Fruit fly (Drosophila melanogaster) whole organism, pupa: ENCODE results near the gene Trpml.

ENCODE experiments used
- CG10348 ChIP-seq: fragments of 200-800 bp; sonication (Bioruptor generic); IDR thresholded peaks from 2 replicates; pipeline ENCODE4 v1.3.6; 2022; ENCODE audit warnings: missing biosample characterization, missing genetic modification characterization
- CG12605 ChIP-seq: fragments of 200-800 bp; sonication (Bioruptor generic); IDR thresholded peaks from 2 replicates; pipeline ENCODE4 v1.3.6; 2022; ENCODE audit warnings: missing biosample characterization, missing genetic modification characterization
- CG13204 ChIP-seq: fragments of 200-800 bp; sonication (Bioruptor generic); optimal IDR thresholded peaks from 2 replicates; lab custom pipeline; 2018; ENCODE audit warnings: missing biosample characterization, mild to moderate bottlenecking, missing genetic modification characterization, moderate library complexity
- CG14655 ChIP-seq: fragments of 200-800 bp; sonication (Bioruptor generic); optimal IDR thresholded peaks from 3 replicates; lab custom pipeline; 2017; ENCODE audit warnings: mild to moderate bottlenecking, missing biosample characterization, missing genetic modification reagents, missing genetic modification characterization
- CG15710 ChIP-seq: fragments of 200-800 bp; sonication (Bioruptor generic); optimal IDR thresholded peaks from 2 replicates; lab custom pipeline; 2018; ENCODE audit warnings: missing biosample characterization, mild to moderate bottlenecking, missing genetic modification characterization, moderate library complexity
- CG17806 ChIP-seq: fragments of 200-800 bp; sonication (Bioruptor generic); optimal IDR thresholded peaks from 2 replicates; lab custom pipeline; 2018; ENCODE audit warnings: missing biosample characterization, mild to moderate bottlenecking, missing genetic modification characterization, moderate library complexity
- CG32121 ChIP-seq: fragments of 200-800 bp; sonication (Bioruptor generic); IDR thresholded peaks from 2 replicates; pipeline ENCODE4 v1.3.6; 2022; ENCODE audit warnings: missing biosample characterization, missing genetic modification characterization
- CG34367 ChIP-seq: fragments of 200-800 bp; sonication (Bioruptor generic); optimal IDR thresholded peaks from 2 replicates; lab custom pipeline; 2018; ENCODE audit warnings: missing biosample characterization, mild to moderate bottlenecking, missing genetic modification characterization
- CG4496 ChIP-seq: fragments of 200-800 bp; sonication (Bioruptor generic); IDR thresholded peaks from 3 replicates; pipeline ENCODE4 v1.3.6; 2022; ENCODE audit warnings: missing biosample characterization, missing genetic modification characterization
- CG8159 ChIP-seq: fragments of 200-800 bp; sonication (Bioruptor generic); optimal IDR thresholded peaks from 3 replicates; lab custom pipeline; 2018; ENCODE audit warnings: missing biosample characterization, mild to moderate bottlenecking, missing genetic modification characterization, moderate library complexity
- CG8301 ChIP-seq: fragments of 200-800 bp; sonication (Bioruptor generic); optimal IDR thresholded peaks from 2 replicates; lab custom pipeline; 2018; ENCODE audit warnings: missing biosample characterization, mild to moderate bottlenecking, missing genetic modification characterization
- CG9948 ChIP-seq: fragments of 200-800 bp; sonication (Bioruptor generic); optimal IDR thresholded peaks from 2 replicates; lab custom pipeline; 2018; ENCODE audit warnings: missing biosample characterization, mild to moderate bottlenecking, missing genetic modification characterization, moderate library complexity
- D1 ChIP-seq: fragments of 200-800 bp; sonication (Bioruptor generic); optimal IDR thresholded peaks from 2 replicates; lab custom pipeline; 2018; ENCODE audit warnings: missing biosample characterization, mild to moderate bottlenecking, missing genetic modification characterization, moderate library complexity
- EcR ChIP-seq: fragments of 200-800 bp; sonication (Bioruptor generic); optimal IDR thresholded peaks from 3 replicates; lab custom pipeline; 2019; ENCODE audit warnings: missing biosample characterization, missing genetic modification characterization, mild to moderate bottlenecking, moderate library complexity, missing genetic modification reagents
- Ets98B ChIP-seq: fragments of 200-800 bp; sonication (Bioruptor generic); IDR thresholded peaks from 2 replicates; pipeline ENCODE4 v1.3.6; 2022; ENCODE audit warnings: missing biosample characterization, missing genetic modification characterization
- Pif1A ChIP-seq: fragments of 200-800 bp; sonication (Bioruptor generic); optimal IDR thresholded peaks from 3 replicates; lab custom pipeline; 2016; ENCODE audit warnings: missing biosample characterization, missing genetic modification characterization
- Pif1B ChIP-seq: fragments of 200-800 bp; sonication (Bioruptor generic); optimal IDR thresholded peaks from 3 replicates; lab custom pipeline; 2016; ENCODE audit warnings: missing biosample characterization, missing genetic modification characterization
- Snoo ChIP-seq: fragments of 200-800 bp; sonication (Bioruptor generic); optimal IDR thresholded peaks from 3 replicates; lab custom pipeline; 2017; ENCODE audit warnings: missing biosample characterization, mild to moderate bottlenecking, missing genetic modification characterization, inconsistent platforms
- fd96Ca ChIP-seq: fragments of 200-800 bp; sonication (Bioruptor generic); IDR thresholded peaks from 3 replicates; pipeline ENCODE4 v1.3.6; 2022; ENCODE audit warnings: missing biosample characterization, missing genetic modification characterization
- gl ChIP-seq: fragments of 200-800 bp; sonication (Bioruptor generic); optimal IDR thresholded peaks from 2 replicates; lab custom pipeline; 2018; ENCODE audit warnings: missing biosample characterization, mild to moderate bottlenecking, missing genetic modification characterization
- rn ChIP-seq: fragments of 200-800 bp; sonication (Bioruptor generic); IDR thresholded peaks from 2 replicates; pipeline ENCODE4 v1.3.6; 2022; ENCODE audit warnings: missing biosample characterization, missing genetic modification characterization

Trpml gene

dm6 chr3L:19701106-19701505, 17.0 kb downstream of the Trpml start:
- TF ChIP-seq D1 (tag; lab: Kevin White, UChicago) (no peak), Pif1A (GFP tag; lab: Kevin White, UChicago) (no peak), CG12605 (GFP tag; lab: Robert Waterston, UW) (no peak), EcR (GFP tag; lab: Kevin White, UChicago) (no peak), CG32121 (no peak), rn (GFP tag; lab: Robert Waterston, UW) (no peak), fd96Ca (GFP tag; lab: Robert Waterston, UW) (no peak), Ets98B (no peak)

dm6 chr3L:19700463-19700862, 17.7 kb downstream of the Trpml start:
- TF ChIP-seq Snoo (tag; lab: Kevin White, UChicago) (no peak), D1 (tag; lab: Kevin White, UChicago) (no peak), CG15710 (tag; lab: Kevin White, UChicago) (no peak), CG34367 (no peak), Pif1B (GFP tag; lab: Kevin White, UChicago) (no peak), CG12605 (GFP tag; lab: Robert Waterston, UW) (no peak), CG8301 (tag; lab: Kevin White, UChicago) (no peak), EcR (GFP tag; lab: Kevin White, UChicago) (no peak), CG32121 (no peak), fd96Ca (GFP tag; lab: Robert Waterston, UW) (no peak), CG13204 (GFP tag; lab: Kevin White, UChicago) (no peak), CG10348 (GFP tag; lab: Robert Waterston, UW) (no peak)

- TF ChIP-seq rn (GFP tag; lab: Robert Waterston, UW) (0 out of 2 replicates have a peak, but pooled peaks have one; percentile 16), D1 (tag; lab: Kevin White, UChicago) (no peak), gl (tag; lab: Kevin White, UChicago) (no peak), CG15710 (tag; lab: Kevin White, UChicago) (peak; percentile 16), CG17806 (tag; lab: Kevin White, UChicago) (no peak), Ets98B (peak; percentile 67), Snoo (tag; lab: Kevin White, UChicago) (peak; percentile 23), Pif1B (GFP tag; lab: Kevin White, UChicago) (no peak), fd96Ca (GFP tag; lab: Robert Waterston, UW) (peak; percentile 75; the same call in 2 of the 3 replicates), Pif1A (GFP tag; lab: Kevin White, UChicago) (peak; percentile 57), EcR (GFP tag; lab: Kevin White, UChicago) (no peak), CG8159 (tag; lab: Kevin White, UChicago) (peak; percentile 30), CG14655 (GFP tag; lab: Kevin White, UChicago) (peak; percentile 59), CG12605 (GFP tag; lab: Robert Waterston, UW) (0 out of 2 replicates have a peak, but pooled peaks have one; percentile 23), CG4496 (GFP tag; lab: Robert Waterston, UW) (peak; percentile 74; the same call in 2 of the 3 replicates), CG34367 (no peak), CG32121 (peak; percentile 72), CG8301 (tag; lab: Kevin White, UChicago) (no peak)
Observed at dm6 chr3L:19699651-19700050, 18.5 kb downstream of the Trpml start.

dm6 chr3L:19698651-19699050, 19.5 kb downstream of the Trpml start:
- TF ChIP-seq Pif1B (GFP tag; lab: Kevin White, UChicago): no peak
- TF ChIP-seq gl (tag; lab: Kevin White, UChicago): no peak
- peak; percentile 48; the same call in 1 of the 3 replicates for TF ChIP-seq CG4496 (GFP tag; lab: Robert Waterston, UW)
- no peak for TF ChIP-seq fd96Ca (GFP tag; lab: Robert Waterston, UW)
- TF ChIP-seq Ets98B: no peak
- no peak for TF ChIP-seq CG13204 (GFP tag; lab: Kevin White, UChicago)
- TF ChIP-seq, all 21 proteins: peak for 1

dm6 chr3L:19697395-19697978, 20.6 kb downstream of the Trpml start:
- TF ChIP-seq fd96Ca (GFP tag; lab: Robert Waterston, UW): no peak
- TF ChIP-seq CG34367: no peak
- no peak for TF ChIP-seq CG14655 (GFP tag; lab: Kevin White, UChicago)
- TF ChIP-seq CG4496 (GFP tag; lab: Robert Waterston, UW): no peak
- no peak for TF ChIP-seq EcR (GFP tag; lab: Kevin White, UChicago)
- no peak for TF ChIP-seq CG12605 (GFP tag; lab: Robert Waterston, UW)
- TF ChIP-seq gl (tag; lab: Kevin White, UChicago): no peak
- TF ChIP-seq Pif1B (GFP tag; lab: Kevin White, UChicago): no peak
- TF ChIP-seq CG32121: no peak
- TF ChIP-seq Snoo (tag; lab: Kevin White, UChicago): no peak
- TF ChIP-seq CG8301 (tag; lab: Kevin White, UChicago): no peak
- no peak for TF ChIP-seq D1 (tag; lab: Kevin White, UChicago)
- TF ChIP-seq CG17806 (tag; lab: Kevin White, UChicago): no peak

dm6 chr3L:19696073-19696960, 21.8 kb downstream of the Trpml start:
- TF ChIP-seq CG14655 (GFP tag; lab: Kevin White, UChicago) (peak; percentile 20), CG8159 (tag; lab: Kevin White, UChicago) (peak; percentile 59), Snoo (tag; lab: Kevin White, UChicago) (peak; percentile 48), CG15710 (tag; lab: Kevin White, UChicago) (peak; percentile 46), gl (tag; lab: Kevin White, UChicago) (peak; percentile 11), Pif1B (GFP tag; lab: Kevin White, UChicago) (peak; percentile 23), rn (GFP tag; lab: Robert Waterston, UW) (no peak), CG13204 (GFP tag; lab: Kevin White, UChicago) (peak; percentile 21), CG17806 (tag; lab: Kevin White, UChicago) (peak; percentile 1), CG9948 (tag; lab: Kevin White, UChicago) (no peak), EcR (GFP tag; lab: Kevin White, UChicago) (peak; percentile 85), CG10348 (GFP tag; lab: Robert Waterston, UW) (no peak), Pif1A (GFP tag; lab: Kevin White, UChicago) (peak; percentile 35)
- TF ChIP-seq, all 21 proteins: peak for 10
